Fruit fly (Drosophila melanogaster): Measurements from ENCODE around the gene cyc.

- TF ChIP-seq CTCF (optimal IDR thresholded peaks at IDR 0.05): no peak
- no peak for TF ChIP-seq CG8478 (optimal IDR thresholded peaks at IDR 0.05)
These were observed 38.3 kb downstream of the cyc start for dm6 chr3L:19777279-19777960.

All from S2 (cell line).